Comparison of ENCODE assay signal across 5 fruit fly cellular contexts in genomic region chr2L:4578974-4579373, dm6.
TF ChIP-seq lines count a peak whose summit lies in the region.

No protein-coding gene starts in this region.

- no peak for TF ChIP-seq CTCF in whole organism, embryonic (GFP tag; optimal IDR thresholded peaks at IDR 0.05; lab: Kevin White, UChicago)

TF ChIP-seq in whole organism, adult, 20 proteins besides CTCF, POLR2A, EP300 and RAD21:
- TF ChIP-seq kay (GFP tag; lab: Kevin White, UChicago; ENCODE audit: borderline replicate concordance) (peak; percentile 0), CG11617 (GFP tag; optimal IDR thresholded peaks at IDR 0.05; lab: Kevin White, UChicago) (no peak), CG33017 (tag; optimal IDR thresholded peaks at IDR 0.05; lab: Kevin White, UChicago) (no peak)

TF ChIP-seq in whole organism, embryonic, 481 proteins besides CTCF, POLR2A, EP300 and RAD21 (continues in another document):
- TF ChIP-seq CG17361 (GFP tag; IDR thresholded peaks at IDR 0.05; lab: Robert Waterston, UW) (peak; percentile 69), ttk (GFP tag; IDR thresholded peaks at IDR 0.05; lab: Robert Waterston, UW) (0 out of 2 replicates have a peak, but pooled peaks have one; percentile 17), gt (GFP tag; IDR thresholded peaks at IDR 0.05; lab: Robert Waterston, UW) (no peak), CG4328 (GFP tag; optimal IDR thresholded peaks at IDR 0.05; lab: Kevin White, UChicago) (no peak), az2 (GFP tag; optimal IDR thresholded peaks at IDR 0.05; lab: Kevin White, UChicago) (peak; percentile 19), Xrp1 (GFP tag; IDR thresholded peaks at IDR 0.05; lab: Robert Waterston, UW) (peak; percentile 60; the same call in 1 of the 2 replicates), grau (tag; optimal IDR thresholded peaks at IDR 0.05; lab: Kevin White, UChicago) (peak; percentile 44), CoRest (tag; optimal IDR thresholded peaks at IDR 0.05; lab: Kevin White, UChicago) (peak; percentile 42), Bteb2 (GFP tag; optimal IDR thresholded peaks at IDR 0.05; lab: Kevin White, UChicago) (no peak), zfh1 (GFP tag; IDR thresholded peaks at IDR 0.05; lab: Robert Waterston, UW) (peak; percentile 54; the same call in 2 of the 3 replicates), CG2202 (tag; optimal IDR thresholded peaks at IDR 0.05; lab: Kevin White, UChicago) (peak; percentile 29), CG17829 (tag; optimal IDR thresholded peaks at IDR 0.05; lab: Kevin White, UChicago) (peak; percentile 62), nmo (GFP tag; optimal IDR thresholded peaks at IDR 0.05; lab: Kevin White, UChicago) (peak; percentile 71), kah (GFP tag; optimal IDR thresholded peaks at IDR 0.05; lab: Kevin White, UChicago) (no peak), eve (GFP tag; optimal IDR thresholded peaks at IDR 0.05; lab: Kevin White, UChicago) (peak in 1 of 2 experiments; percentile 34), CG17359 (tag; optimal IDR thresholded peaks at IDR 0.05; lab: Kevin White, UChicago) (peak; percentile 29), fd96Cb (tag; optimal IDR thresholded peaks at IDR 0.05; lab: Kevin White, UChicago) (peak; percentile 51), CG11504 (tag; optimal IDR thresholded peaks at IDR 0.05; lab: Kevin White, UChicago) (peak; percentile 55), ci (GFP tag; IDR thresholded peaks at IDR 0.05; lab: Robert Waterston, UW) (0 out of 3 replicates have a peak, but pooled peaks have one; percentile 15), dmrt11E (tag; optimal IDR thresholded peaks at IDR 0.05; lab: Kevin White, UChicago) (peak; percentile 75), CG14710 (tag; optimal IDR thresholded peaks at IDR 0.05; lab: Kevin White, UChicago) (peak; percentile 69)

TF ChIP-seq in whole organism, prepupa, 60 proteins besides CTCF, POLR2A, EP300 and RAD21 (continues in another document):
- TF ChIP-seq CG11902 (GFP tag; optimal IDR thresholded peaks at IDR 0.05; lab: Kevin White, UChicago) (no peak), Eip78C (GFP tag; lab: Kevin White, UChicago) (peak; percentile 93), Hr38 (GFP tag; optimal IDR thresholded peaks at IDR 0.05; lab: Kevin White, UChicago) (no peak), CG8119 (GFP tag; IDR thresholded peaks at IDR 0.05; lab: Robert Waterston, UW) (peak; percentile 96), CG1621 (tag; optimal IDR thresholded peaks at IDR 0.05; lab: Kevin White, UChicago) (peak; percentile 18), CG6276 (GFP tag; optimal IDR thresholded peaks at IDR 0.05; lab: Kevin White, UChicago) (peak; percentile 92), cyc (GFP tag; optimal IDR thresholded peaks at IDR 0.05; lab: Kevin White, UChicago) (peak; percentile 41), Eip93F (GFP tag; optimal IDR thresholded peaks at IDR 0.05; lab: Kevin White, UChicago) (no peak), CG9139 (GFP tag; optimal IDR thresholded peaks at IDR 0.05; lab: Kevin White, UChicago) (peak; percentile 15), Hr39 (GFP tag; optimal IDR thresholded peaks at IDR 0.05; lab: Kevin White, UChicago) (peak; percentile 18), svp (GFP tag; lab: Kevin White, UChicago) (peak; percentile 79), CG15336 (GFP tag; IDR thresholded peaks at IDR 0.05; lab: Robert Waterston, UW) (peak; percentile 96), Eip75B (GFP tag; optimal IDR thresholded peaks at IDR 0.05; lab: Kevin White, UChicago) (peak; percentile 60), vri (GFP tag; optimal IDR thresholded peaks at IDR 0.05; lab: Kevin White, UChicago) (peak; percentile 14), CG6854 (GFP tag; optimal IDR thresholded peaks at IDR 0.05; lab: Kevin White, UChicago) (no peak), CG6808 (GFP tag; optimal IDR thresholded peaks at IDR 0.05; lab: Kevin White, UChicago) (peak; percentile 57), Ets96B (tag; optimal IDR thresholded peaks at IDR 0.05; lab: Kevin White, UChicago) (peak; percentile 63), lz (GFP tag; optimal IDR thresholded peaks at IDR 0.05; lab: Kevin White, UChicago) (peak; percentile 54), CG10669 (GFP tag; optimal IDR thresholded peaks at IDR 0.05; lab: Kevin White, UChicago) (peak; percentile 38), eg (GFP tag; IDR thresholded peaks at IDR 0.05; lab: Robert Waterston, UW) (peak; percentile 92), Met (GFP tag; optimal IDR thresholded peaks at IDR 0.05; lab: Kevin White, UChicago) (peak; percentile 52), topi (GFP tag; optimal IDR thresholded peaks at IDR 0.05; lab: Kevin White, UChicago) (peak; percentile 57), spab (GFP tag; optimal IDR thresholded peaks at IDR 0.05; lab: Kevin White, UChicago) (peak; percentile 37), Sox15 (GFP tag; optimal IDR thresholded peaks at IDR 0.05; lab: Kevin White, UChicago) (peak; percentile 17)

TF ChIP-seq in whole organism, pupa, 21 proteins besides CTCF, POLR2A, EP300 and RAD21:
- peak; percentile 70 for TF ChIP-seq CG9948 (tag; optimal IDR thresholded peaks at IDR 0.05; lab: Kevin White, UChicago)
- TF ChIP-seq rn (GFP tag; IDR thresholded peaks at IDR 0.05; lab: Robert Waterston, UW): peak; percentile 50; the same call in 1 of the 2 replicates
- TF ChIP-seq CG12605 (GFP tag; IDR thresholded peaks at IDR 0.05; lab: Robert Waterston, UW): peak; percentile 81
- TF ChIP-seq CG8301 (tag; optimal IDR thresholded peaks at IDR 0.05; lab: Kevin White, UChicago): peak; percentile 88
- TF ChIP-seq CG10348 (GFP tag; IDR thresholded peaks at IDR 0.05; lab: Robert Waterston, UW): peak; percentile 43; the same call in 1 of the 2 replicates
- peak; percentile 36 for TF ChIP-seq CG34367 (tag; optimal IDR thresholded peaks at IDR 0.05; lab: Kevin White, UChicago)
- TF ChIP-seq fd96Ca (GFP tag; IDR thresholded peaks at IDR 0.05; lab: Robert Waterston, UW): peak; percentile 77
- peak; percentile 53 for TF ChIP-seq Snoo (tag; optimal IDR thresholded peaks at IDR 0.05; lab: Kevin White, UChicago)
- TF ChIP-seq Pif1A (GFP tag; optimal IDR thresholded peaks at IDR 0.05; lab: Kevin White, UChicago): peak; percentile 66
- peak; percentile 88 for TF ChIP-seq CG4496 (GFP tag; IDR thresholded peaks at IDR 0.05; lab: Robert Waterston, UW)
- TF ChIP-seq D1 (tag; optimal IDR thresholded peaks at IDR 0.05; lab: Kevin White, UChicago): no peak
- TF ChIP-seq CG8159 (tag; optimal IDR thresholded peaks at IDR 0.05; lab: Kevin White, UChicago): peak; percentile 65
- TF ChIP-seq CG14655 (GFP tag; optimal IDR thresholded peaks at IDR 0.05; lab: Kevin White, UChicago): peak; percentile 93
- no peak for TF ChIP-seq gl (tag; optimal IDR thresholded peaks at IDR 0.05; lab: Kevin White, UChicago)
- peak; percentile 62 for TF ChIP-seq CG15710 (tag; optimal IDR thresholded peaks at IDR 0.05; lab: Kevin White, UChicago)
- TF ChIP-seq CG17806 (tag; optimal IDR thresholded peaks at IDR 0.05; lab: Kevin White, UChicago): peak; percentile 63
- peak; percentile 73 for TF ChIP-seq Pif1B (GFP tag; optimal IDR thresholded peaks at IDR 0.05; lab: Kevin White, UChicago)
- no peak for TF ChIP-seq EcR (GFP tag; optimal IDR thresholded peaks at IDR 0.05; lab: Kevin White, UChicago)
- peak; percentile 92 for TF ChIP-seq CG32121 (GFP tag; IDR thresholded peaks at IDR 0.05; lab: Robert Waterston, UW)
- TF ChIP-seq Ets98B (GFP tag; IDR thresholded peaks at IDR 0.05; lab: Robert Waterston, UW): peak; percentile 88
- no peak for TF ChIP-seq CG13204 (GFP tag; optimal IDR thresholded peaks at IDR 0.05; lab: Kevin White, UChicago)

TF ChIP-seq in whole organism, wandering third instar larva, 38 proteins besides CTCF, POLR2A, EP300 and RAD21 (continues in another document):
- TF ChIP-seq CrebA (GFP tag; optimal IDR thresholded peaks at IDR 0.05; lab: Kevin White, UChicago; ENCODE audit: borderline replicate concordance) (no peak), ey (GFP tag; optimal IDR thresholded peaks at IDR 0.05; lab: Kevin White, UChicago) (peak; percentile 27), HLH106 (tag; optimal IDR thresholded peaks at IDR 0.05; lab: Kevin White, UChicago) (peak; percentile 67), N (GFP tag; optimal IDR thresholded peaks at IDR 0.05; lab: Kevin White, UChicago) (no peak), sv (GFP tag; optimal IDR thresholded peaks at IDR 0.05; lab: Kevin White, UChicago) (no peak), jim (GFP tag; optimal IDR thresholded peaks at IDR 0.05; lab: Kevin White, UChicago) (no peak), Myc (optimal IDR thresholded peaks at IDR 0.05; lab: Kevin White, UChicago) (no peak), tai (GFP tag; optimal IDR thresholded peaks at IDR 0.05; lab: Kevin White, UChicago) (no peak), GATAd (GFP tag; optimal IDR thresholded peaks at IDR 0.05; lab: Kevin White, UChicago) (no peak), lola (GFP tag; optimal IDR thresholded peaks at IDR 0.05; lab: Kevin White, UChicago) (no peak), Hr78 (GFP tag; optimal IDR thresholded peaks at IDR 0.05; lab: Kevin White, UChicago) (no peak), woc (GFP tag; optimal IDR thresholded peaks at IDR 0.05; lab: Kevin White, UChicago) (peak; percentile 22), pan (optimal IDR thresholded peaks at IDR 0.05; lab: Kevin White, UChicago) (no peak), brk (GFP tag; optimal IDR thresholded peaks at IDR 0.05; lab: Kevin White, UChicago) (no peak), Abd-B (GFP tag; optimal IDR thresholded peaks at IDR 0.05; lab: Kevin White, UChicago) (no peak), br (GFP tag; optimal IDR thresholded peaks at IDR 0.05; lab: Kevin White, UChicago) (no peak), Jra (GFP tag; optimal IDR thresholded peaks at IDR 0.05; lab: Kevin White, UChicago) (no peak), OdsH (GFP tag; optimal IDR thresholded peaks at IDR 0.05; lab: Kevin White, UChicago) (peak; percentile 44), foxo (GFP tag; optimal IDR thresholded peaks at IDR 0.05; lab: Kevin White, UChicago) (peak in 1 of 2 experiments; percentile 54), Sp1 (GFP tag; optimal IDR thresholded peaks at IDR 0.05; lab: Kevin White, UChicago) (peak; percentile 62), Hnf4 (GFP tag; optimal IDR thresholded peaks at IDR 0.05; lab: Kevin White, UChicago) (no peak), Mio (GFP tag; optimal IDR thresholded peaks at IDR 0.05; lab: Kevin White, UChicago) (no peak), rgr (GFP tag; optimal IDR thresholded peaks at IDR 0.05; lab: Kevin White, UChicago) (peak; percentile 42), CG9705 (GFP tag; optimal IDR thresholded peaks at IDR 0.05; lab: Kevin White, UChicago) (no peak), h (GFP tag; optimal IDR thresholded peaks at IDR 0.05; lab: Kevin White, UChicago) (peak; percentile 46), fru (GFP tag; optimal IDR thresholded peaks at IDR 0.05; lab: Kevin White, UChicago) (peak; percentile 17), Hr83 (GFP tag; optimal IDR thresholded peaks at IDR 0.05; lab: Kevin White, UChicago; ENCODE audit: poor library complexity, severe bottlenecking) (no peak), dmrt93B (GFP tag; optimal IDR thresholded peaks at IDR 0.05; lab: Kevin White, UChicago) (no peak), Dif (GFP tag; optimal IDR thresholded peaks at IDR 0.05; lab: Kevin White, UChicago; ENCODE audit: partially characterized antibody) (no peak), dsf (GFP tag; optimal IDR thresholded peaks at IDR 0.05; lab: Kevin White, UChicago; ENCODE audit: borderline replicate concordance) (no peak), psq (GFP tag; optimal IDR thresholded peaks at IDR 0.05; lab: Kevin White, UChicago) (peak; percentile 31)
